Fruit fly (Drosophila melanogaster) whole organism, adult: ENCODE data around the gene hoka.
A peak's percentile ranks its signal among the peaks of the same experiment; 100 is the strongest.

Experiments
- CG11617 ChIP-seq: fragments of 200-800 bp; sonication (Bioruptor generic); optimal IDR thresholded peaks from 2 replicates; lab custom pipeline; 2017; ENCODE audit warnings: mild to moderate bottlenecking, missing biosample characterization, missing genetic modification reagents, missing genetic modification characterization
- CG12768 ChIP-seq: fragments of 200-800 bp; sonication (Bioruptor generic); optimal IDR thresholded peaks from 2 replicates; lab custom pipeline; 2017; ENCODE audit warnings: missing biosample characterization, missing genetic modification characterization, mild to moderate bottlenecking, moderate library complexity, missing genetic modification reagents
- CG14711 ChIP-seq: fragments of 200-800 bp; sonication (Bioruptor generic); optimal IDR thresholded peaks from 2 replicates; lab custom pipeline; 2018; ENCODE audit warnings: missing biosample characterization, mild to moderate bottlenecking, missing genetic modification characterization, moderate library complexity
- CG1620 ChIP-seq: fragments of 200-800 bp; sonication (Bioruptor generic); optimal IDR thresholded peaks from 2 replicates; lab custom pipeline; 2016; ENCODE audit warnings: missing biosample characterization, missing genetic modification characterization
- CG7045 ChIP-seq: fragments of 200-800 bp; sonication (Bioruptor generic); optimal IDR thresholded peaks from 2 replicates; lab custom pipeline; 2017; ENCODE audit warnings: missing biosample characterization, mild to moderate bottlenecking, missing genetic modification characterization
- CG7101 ChIP-seq: fragments of 200-800 bp; sonication (Bioruptor generic); optimal IDR thresholded peaks from 2 replicates; lab custom pipeline; 2018; ENCODE audit warnings: missing biosample characterization, mild to moderate bottlenecking, missing genetic modification characterization, moderate library complexity
- Clk ChIP-seq: fragments of 200-800 bp; sonication (Bioruptor generic); optimal IDR thresholded peaks from 2 replicates; lab custom pipeline; 2017; ENCODE audit warnings: missing biosample characterization, missing genetic modification characterization
- Crg-1 ChIP-seq: fragments of 200-800 bp; sonication (Bioruptor generic); optimal IDR thresholded peaks from 2 replicates; lab custom pipeline; 2016; ENCODE audit warnings: missing biosample characterization, missing genetic modification characterization
- Hr96 ChIP-seq: fragments of 200-800 bp; sonication (Bioruptor generic); optimal IDR thresholded peaks from 2 replicates; lab custom pipeline; 2016; ENCODE audit warnings: missing biosample characterization, missing genetic modification characterization
- Mnt ChIP-seq: fragments of 200-800 bp; sonication (Bioruptor generic); optimal IDR thresholded peaks from 2 replicates; lab custom pipeline; 2016; ENCODE audit warnings: missing biosample characterization, mild to moderate bottlenecking, missing genetic modification characterization
- bab1 ChIP-seq: fragments of 200-800 bp; sonication (Bioruptor generic); optimal IDR thresholded peaks from 3 replicates; lab custom pipeline; 2019; ENCODE audit warnings: missing biosample characterization, mild to moderate bottlenecking, missing genetic modification characterization, moderate library complexity
- cic ChIP-seq: fragments of 200-800 bp; sonication (Bioruptor generic); optimal IDR thresholded peaks from 2 replicates; lab custom pipeline; 2017; ENCODE audit warnings: missing biosample characterization, mild to moderate bottlenecking, missing genetic modification characterization, moderate library complexity
- cnc ChIP-seq, 2 experiments: fragments of >200 bp; optimal IDR thresholded peaks; 2 replicates each; lab custom pipeline; 2017
- kay ChIP-seq: fragments of 200-800 bp; sonication (Bioruptor generic); peaks from one replicate; lab custom pipeline; 2016; ENCODE audit warnings: missing biosample characterization, missing genetic modification characterization, borderline replicate concordance
- ovo ChIP-seq: fragments of 200-800 bp; sonication (Bioruptor generic); optimal IDR thresholded peaks from 2 replicates; lab custom pipeline; 2016; ENCODE audit warnings: missing biosample characterization, missing genetic modification characterization
- tj ChIP-seq: fragments of 200-800 bp; sonication (Bioruptor generic); optimal IDR thresholded peaks from 3 replicates; lab custom pipeline; 2017; ENCODE audit warnings: missing biosample characterization, mild to moderate bottlenecking, missing genetic modification characterization, moderate library complexity
- toe ChIP-seq: fragments of 200-800 bp; sonication (Bioruptor generic); optimal IDR thresholded peaks from 2 replicates; lab custom pipeline; 2016; ENCODE audit warnings: missing biosample characterization, missing genetic modification characterization

hoka gene

DNA sequence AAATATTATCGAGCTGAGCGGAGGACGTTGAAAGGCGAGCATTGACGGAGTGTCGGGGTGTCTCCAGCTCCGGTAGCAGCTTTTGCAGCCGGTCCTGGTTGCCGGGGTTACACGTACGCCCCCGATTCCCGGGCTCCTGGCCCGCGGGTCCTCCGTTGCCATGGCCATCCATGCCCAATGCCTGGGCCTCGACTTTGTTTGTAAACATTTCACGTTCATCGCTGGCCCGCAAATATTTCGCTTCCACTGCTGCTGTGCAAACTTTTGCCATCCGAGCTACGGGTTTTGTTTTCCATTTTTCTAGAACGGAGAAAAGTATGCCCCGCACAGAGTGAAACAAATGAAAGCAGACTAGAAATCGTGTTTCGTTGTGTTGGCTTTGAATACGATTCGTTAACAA lies 37.7 kb upstream of the hoka start, which contains the start of gene Dnah3:
TSS of gene Dnah3 (plus strand) at position 301 of the 400 bp plus-strand sequence.
- TF ChIP-seq CG1620 (GFP tag; lab: Kevin White, UChicago), result no peak
- TF ChIP-seq CG12768 (GFP tag; lab: Kevin White, UChicago), result no peak
- no peak for TF ChIP-seq ovo (GFP tag; lab: Kevin White, UChicago)
- TF ChIP-seq kay, result no peak
- TF ChIP-seq bab1 (GFP tag; lab: Kevin White, UChicago), result no peak
- no peak for TF ChIP-seq Clk (GFP tag; lab: Kevin White, UChicago)
- TF ChIP-seq Hr96 (GFP tag; lab: Kevin White, UChicago), result no peak
- no peak for TF ChIP-seq Mnt (GFP tag; lab: Kevin White, UChicago)

DNA sequence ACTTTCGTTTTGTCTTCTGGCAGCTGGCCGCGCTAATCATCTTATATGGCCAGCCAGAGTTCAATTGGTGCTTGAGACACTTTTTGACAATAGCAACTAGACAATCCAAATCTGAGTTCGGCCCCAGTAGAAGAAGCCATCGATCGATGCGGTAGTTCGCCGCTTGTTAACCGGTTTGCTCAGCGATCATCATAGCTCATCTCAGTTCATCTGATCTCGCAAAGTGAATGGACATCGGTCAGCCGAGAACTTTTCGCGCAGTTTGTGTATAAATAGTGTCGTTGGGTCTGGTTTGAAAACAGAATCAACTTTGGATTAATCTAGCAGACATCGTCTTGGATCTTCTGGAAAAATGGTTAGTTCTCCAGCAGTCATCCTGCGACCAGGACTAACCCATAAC lies 2.1 kb upstream of the hoka start, which contains the start of gene CG13705:
TSS of gene CG13705 (plus strand) at position 301 of the 400 bp plus-strand sequence.
- TF ChIP-seq CG7101, result no peak

DNA sequence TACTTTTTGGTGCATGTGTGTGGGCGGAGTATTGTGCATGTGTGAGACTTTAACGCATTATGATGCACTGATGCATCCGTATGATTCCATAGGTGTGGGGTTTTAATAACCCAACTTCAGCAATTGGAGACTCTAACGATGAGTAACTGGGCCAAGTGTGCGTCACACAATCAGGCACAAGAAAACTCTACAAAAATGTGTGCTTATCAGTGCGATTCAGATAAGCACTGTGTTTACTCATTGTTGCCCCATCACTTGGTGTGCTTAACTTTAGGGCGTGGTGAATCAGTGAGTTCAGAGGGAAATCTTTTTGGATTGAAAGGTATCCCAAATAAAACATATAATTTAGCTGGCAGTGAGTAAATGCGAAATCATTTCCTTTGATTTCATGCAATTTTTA lies 417 bp downstream of the hoka start:
- TF ChIP-seq kay (peak; percentile 48), CG7045 (GFP tag; lab: Kevin White, UChicago) (no peak)

DNA sequence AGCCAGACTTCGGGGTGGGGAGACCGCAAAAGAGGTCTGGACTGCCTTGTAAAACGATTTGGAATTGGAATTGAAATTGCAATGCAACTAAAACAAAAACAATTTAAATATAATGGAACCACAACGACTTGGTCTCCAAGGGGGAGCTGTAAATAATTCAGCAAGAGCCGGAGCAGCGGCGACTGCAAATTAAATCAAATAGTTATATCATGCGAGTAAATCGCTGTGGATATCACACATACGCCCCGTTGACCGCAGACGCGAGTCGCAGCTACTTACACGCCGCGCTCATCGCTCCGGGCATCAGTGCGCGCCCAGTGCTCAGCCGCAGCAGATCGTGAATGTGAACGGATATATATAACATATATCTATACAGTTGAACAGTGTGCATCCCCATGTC lies 11.4 kb downstream of the hoka start, which contains the start of gene Rh50:
TSS of gene Rh50 (plus strand) at position 301 of the 400 bp plus-strand sequence.
- TF ChIP-seq CG14711 (tag; lab: Kevin White, UChicago), result no peak
- TF ChIP-seq toe (GFP tag; lab: Kevin White, UChicago), result no peak
- no peak for TF ChIP-seq CG12768 (GFP tag; lab: Kevin White, UChicago)

DNA sequence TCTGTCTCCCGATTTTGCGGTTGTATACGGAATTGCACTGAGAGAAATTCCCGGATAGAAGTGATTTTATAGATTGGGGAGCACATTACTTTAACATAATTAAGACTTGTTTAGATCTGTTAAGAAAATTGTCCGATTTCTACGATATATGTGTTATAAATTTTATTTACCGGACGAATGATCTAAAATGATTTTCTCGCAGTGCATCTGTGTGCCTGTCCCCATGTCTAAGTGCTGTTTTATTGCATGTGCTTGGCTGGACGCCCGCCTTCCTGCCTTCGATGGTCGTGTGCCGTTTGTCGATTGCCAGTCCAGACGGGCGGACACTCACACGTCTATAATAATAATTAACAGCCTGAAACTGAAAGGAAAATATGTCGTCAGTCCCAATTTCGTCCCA lies 22.2 kb downstream of the hoka start:
- TF ChIP-seq kay (no peak), CG11617 (GFP tag; lab: Kevin White, UChicago) (no peak), CG14711 (tag; lab: Kevin White, UChicago) (no peak), Clk (GFP tag; lab: Kevin White, UChicago) (no peak), cnc (optimal IDR thresholded peaks at IDR 0.05; lab: Kevin White, UChicago) (no peak), tj (no peak)

DNA sequence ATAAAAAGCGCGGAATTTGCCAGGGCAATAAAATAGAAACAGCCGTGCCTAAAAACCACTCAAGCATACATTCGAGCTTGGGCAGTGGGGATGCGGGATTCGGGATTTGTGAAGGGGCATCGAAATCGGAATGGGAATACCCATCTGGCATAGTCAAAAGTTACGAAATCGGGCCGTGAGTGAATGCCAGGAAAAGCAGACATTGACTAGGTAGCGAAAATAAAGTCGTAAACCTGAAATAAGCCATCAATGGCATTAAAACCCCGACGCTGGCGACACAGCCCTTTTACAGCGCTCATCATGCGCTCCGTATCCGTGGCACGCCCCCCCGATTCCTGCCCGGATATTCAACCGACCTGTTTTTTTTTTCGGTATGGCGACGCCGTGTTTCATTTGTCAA lies 25.9 kb downstream of the hoka start:
- TF ChIP-seq CG1620 (GFP tag; lab: Kevin White, UChicago), result no peak
- TF ChIP-seq CG11617 (GFP tag; lab: Kevin White, UChicago), result no peak
- no peak for TF ChIP-seq CG7101
- TF ChIP-seq Hr96 (GFP tag; lab: Kevin White, UChicago), result no peak
- no peak for TF ChIP-seq cic

DNA sequence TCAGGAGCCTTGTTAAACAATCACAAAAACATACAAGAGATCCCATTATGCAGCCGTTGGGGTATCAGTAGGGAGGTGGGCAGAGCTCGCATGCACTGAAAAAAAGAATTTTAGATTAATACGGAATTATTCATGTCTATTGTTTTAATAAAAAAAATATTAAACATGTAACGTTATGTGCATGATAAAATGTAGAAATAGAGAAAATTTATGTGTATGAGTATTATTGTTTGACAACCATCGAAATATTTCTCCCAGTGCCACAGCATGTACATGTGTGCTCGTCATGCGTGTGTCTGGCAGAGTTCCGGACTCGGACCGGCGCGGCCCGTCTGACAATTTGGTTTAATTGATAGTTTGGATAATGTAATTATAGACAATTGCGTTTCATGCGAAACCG lies 31.1 kb downstream of the hoka start:
- TF ChIP-seq Clk (GFP tag; lab: Kevin White, UChicago) (no peak), toe (GFP tag; lab: Kevin White, UChicago) (no peak), Crg-1 (GFP tag; lab: Kevin White, UChicago) (no peak), Hr96 (GFP tag; lab: Kevin White, UChicago) (no peak), cic (no peak), CG1620 (GFP tag; lab: Kevin White, UChicago) (no peak), CG7045 (GFP tag; lab: Kevin White, UChicago) (no peak), ovo (GFP tag; lab: Kevin White, UChicago) (no peak), CG7101 (no peak)
